Worm (Caenorhabditis elegans) whole organism, late embryonic: ENCODE measurements around the gene mltn-5.

Source experiments
- ahr-1 ChIP-seq: sonication (generic microtip); optimal IDR thresholded peaks from 2 replicates; lab custom pipeline; 2016; ENCODE audit warnings: missing genetic modification characterization, missing compliant biosample characterization
- ceh-30 ChIP-seq: fragments of 150-350 bp; optimal IDR thresholded peaks from 2 replicates; lab custom pipeline; 2014; ENCODE audit warnings: missing biosample characterization, missing genetic modification characterization
- ceh-9 ChIP-seq: sonication (generic microtip); optimal IDR thresholded peaks from 2 replicates; lab custom pipeline; 2016; ENCODE audit warnings: mild to moderate bottlenecking, missing genetic modification characterization, inconsistent platforms, missing compliant biosample characterization
- dve-1 ChIP-seq: sonication (generic microtip); optimal IDR thresholded peaks from 2 replicates; lab custom pipeline; 2017; ENCODE audit warnings: antibody characterized with exemption, mild to moderate bottlenecking, missing genetic modification characterization, missing compliant biosample characterization
- hlh-13 ChIP-seq: fragments of 200-800 bp; sonication (Bioruptor generic); optimal IDR thresholded peaks from 2 replicates; lab custom pipeline; 2018; ENCODE audit warnings: mild to moderate bottlenecking, missing genetic modification characterization, missing compliant biosample characterization
- rnt-1 ChIP-seq: sonication (generic microtip); optimal IDR thresholded peaks from 2 replicates; lab custom pipeline; 2016; ENCODE audit warnings: missing genetic modification characterization, missing compliant biosample characterization
- unc-86 ChIP-seq: sonication (generic microtip); optimal IDR thresholded peaks from 2 replicates; lab custom pipeline; 2016; ENCODE audit warnings: missing genetic modification characterization, missing compliant biosample characterization

DNA sequence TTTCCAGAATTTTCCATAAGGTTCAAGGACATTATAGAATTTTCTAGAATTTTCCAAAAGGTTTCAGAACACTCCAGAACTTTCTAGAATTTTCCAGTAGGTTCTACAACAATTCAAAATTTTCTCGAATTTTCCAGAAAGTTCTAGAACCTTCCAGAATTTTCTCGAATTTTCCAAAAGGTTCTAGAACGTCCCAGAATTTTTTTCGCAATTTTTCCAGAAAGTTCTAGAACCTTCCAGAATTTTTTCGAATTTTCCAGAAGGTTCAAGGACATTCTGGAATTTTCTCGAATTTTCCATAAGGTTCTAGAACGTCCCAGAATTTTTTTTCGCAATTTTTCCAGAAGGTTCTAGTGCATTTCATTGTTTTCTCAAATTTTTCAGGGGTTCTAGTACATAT is 52.7 kb downstream of the mltn-5 start:
- no peak for TF ChIP-seq rnt-1
- no peak for TF ChIP-seq ceh-9 (tag; lab: Kevin White, UChicago)
- no peak for TF ChIP-seq dve-1
- TF ChIP-seq ahr-1 (tag; lab: Kevin White, UChicago): no peak
- no peak for TF ChIP-seq ceh-30 (tag; lab: Kevin White, UChicago)
- TF ChIP-seq unc-86 (tag; lab: Kevin White, UChicago): no peak
- no peak for TF ChIP-seq hlh-13 (GFP tag; lab: Kevin White, UChicago)
